Fruit fly (Drosophila melanogaster) whole organism, prepupa: ENCODE measurements around the gene CG13042.

Source experiments
- Blimp-1 ChIP-seq: fragments of 200-800 bp; sonication (Bioruptor generic); optimal IDR thresholded peaks from 3 replicates; lab custom pipeline; 2017; ENCODE audit warnings: missing biosample characterization, missing genetic modification characterization, mild to moderate bottlenecking, moderate library complexity, missing genetic modification reagents
- CG10631 ChIP-seq: fragments of 200-800 bp; sonication (Bioruptor generic); optimal IDR thresholded peaks from 2 replicates; lab custom pipeline; 2016; ENCODE audit warnings: missing biosample characterization, missing genetic modification characterization
- CG10669 ChIP-seq: fragments of 200-800 bp; sonication (Bioruptor generic); optimal IDR thresholded peaks from 3 replicates; lab custom pipeline; 2018; ENCODE audit warnings: missing biosample characterization, mild to moderate bottlenecking, missing genetic modification characterization, moderate library complexity
- CG11294 ChIP-seq: fragments of 200-800 bp; sonication (Bioruptor generic); IDR thresholded peaks from 2 replicates; pipeline ENCODE4 v1.3.6; 2022; ENCODE audit warnings: missing biosample characterization, missing genetic modification characterization
- CG11762 ChIP-seq: fragments of 200-800 bp; sonication (Bioruptor generic); optimal IDR thresholded peaks from 3 replicates; lab custom pipeline; 2016; ENCODE audit warnings: missing biosample characterization, missing genetic modification characterization; ENCODE audit not compliant: insufficient read depth
- CG11902 ChIP-seq: fragments of 200-800 bp; sonication (Bioruptor generic); optimal IDR thresholded peaks from 3 replicates; lab custom pipeline; 2016; ENCODE audit warnings: missing biosample characterization, missing genetic modification characterization
- CG15336 ChIP-seq: fragments of 200-800 bp; sonication (Bioruptor generic); IDR thresholded peaks from 2 replicates; pipeline ENCODE4 v1.3.6; 2022; ENCODE audit warnings: missing biosample characterization, missing genetic modification characterization
- CG3032 ChIP-seq: fragments of 200-800 bp; optimal IDR thresholded peaks from 2 replicates; lab custom pipeline; 2019; ENCODE audit warnings: missing biosample characterization, mild to moderate bottlenecking, missing genetic modification characterization, moderate library complexity
- CG31627 ChIP-seq: fragments of 200-800 bp; sonication (Bioruptor generic); optimal IDR thresholded peaks from 3 replicates; lab custom pipeline; 2016; ENCODE audit warnings: missing biosample characterization, missing genetic modification characterization
- CG32006 ChIP-seq: fragments of 200-800 bp; sonication (Bioruptor generic); optimal IDR thresholded peaks from 3 replicates; lab custom pipeline; 2017; ENCODE audit warnings: missing biosample characterization, mild to moderate bottlenecking, missing genetic modification characterization
- CG4318 ChIP-seq: fragments of 200-800 bp; sonication (Bioruptor generic); optimal IDR thresholded peaks from 3 replicates; lab custom pipeline; 2017; ENCODE audit warnings: missing biosample characterization, mild to moderate bottlenecking, missing genetic modification characterization
- CG6276 ChIP-seq: fragments of 200-800 bp; sonication (Bioruptor generic); optimal IDR thresholded peaks from 2 replicates; lab custom pipeline; 2017; ENCODE audit warnings: missing biosample characterization, mild to moderate bottlenecking, missing genetic modification characterization
- CG6792 ChIP-seq: fragments of 200-800 bp; sonication (Bioruptor generic); optimal IDR thresholded peaks from 3 replicates; lab custom pipeline; 2016; ENCODE audit warnings: missing biosample characterization, missing genetic modification characterization
- CG6854 ChIP-seq: fragments of 200-800 bp; sonication (Bioruptor generic); optimal IDR thresholded peaks from 2 replicates; lab custom pipeline; 2017; ENCODE audit warnings: missing biosample characterization, mild to moderate bottlenecking, missing genetic modification characterization
- CG8119 ChIP-seq: fragments of 200-800 bp; sonication (Bioruptor generic); IDR thresholded peaks from 3 replicates; pipeline ENCODE4 v1.3.6; 2022; ENCODE audit warnings: missing biosample characterization, missing genetic modification characterization
- CG9139 ChIP-seq: fragments of 200-800 bp; sonication (Bioruptor generic); optimal IDR thresholded peaks from 3 replicates; lab custom pipeline; 2017; ENCODE audit warnings: missing biosample characterization, mild to moderate bottlenecking, missing genetic modification characterization
- Eip78C ChIP-seq: fragments of 200-800 bp; sonication (Bioruptor generic); peaks from one replicate; lab custom pipeline; 2016; ENCODE audit warnings: missing biosample characterization, missing genetic modification characterization
- Eip93F ChIP-seq: fragments of 200-800 bp; sonication (Bioruptor generic); optimal IDR thresholded peaks from 2 replicates; lab custom pipeline; 2016; ENCODE audit warnings: missing biosample characterization, mild to moderate bottlenecking, missing genetic modification characterization
- Gug ChIP-seq: fragments of 200-800 bp; sonication (Bioruptor generic); IDR thresholded peaks from 2 replicates; pipeline ENCODE4 v1.3.6; 2022; ENCODE audit warnings: missing biosample characterization, missing genetic modification characterization
- Hr38 ChIP-seq: sonication (Bioruptor generic); optimal IDR thresholded peaks from 2 replicates; lab custom pipeline; 2016; ENCODE audit warnings: missing biosample characterization, missing genetic modification characterization
- Hr39 ChIP-seq: fragments of 200-800 bp; sonication (Bioruptor generic); optimal IDR thresholded peaks from 2 replicates; lab custom pipeline; 2016; ENCODE audit warnings: missing biosample characterization, missing genetic modification characterization
- Met ChIP-seq: fragments of 200-800 bp; sonication (Bioruptor generic); optimal IDR thresholded peaks from 3 replicates; lab custom pipeline; 2016; ENCODE audit warnings: missing biosample characterization, missing genetic modification characterization
- OdsH ChIP-seq: fragments of 200-800 bp; sonication (Bioruptor generic); optimal IDR thresholded peaks from 3 replicates; lab custom pipeline; 2016; ENCODE audit warnings: missing biosample characterization, missing genetic modification characterization
- Smox ChIP-seq: fragments of 200-800 bp; sonication (Bioruptor generic); optimal IDR thresholded peaks from 3 replicates; lab custom pipeline; 2016; ENCODE audit warnings: missing biosample characterization, missing genetic modification characterization
- Sox15 ChIP-seq: fragments of 200-800 bp; sonication (Bioruptor generic); optimal IDR thresholded peaks from 3 replicates; lab custom pipeline; 2016; ENCODE audit warnings: missing biosample characterization, missing genetic modification characterization
- achi ChIP-seq: fragments of 200-800 bp; sonication (Bioruptor generic); optimal IDR thresholded peaks from 3 replicates; lab custom pipeline; 2016; ENCODE audit warnings: missing biosample characterization, missing genetic modification characterization
- acj6 ChIP-seq: fragments of 200-800 bp; sonication (Bioruptor generic); optimal IDR thresholded peaks from 3 replicates; lab custom pipeline; 2016; ENCODE audit warnings: missing biosample characterization, missing genetic modification characterization
- cyc ChIP-seq: fragments of 200-800 bp; sonication (Bioruptor generic); optimal IDR thresholded peaks from 3 replicates; lab custom pipeline; 2016; ENCODE audit warnings: missing biosample characterization, missing genetic modification characterization
- eg ChIP-seq: fragments of 200-800 bp; sonication (Bioruptor generic); IDR thresholded peaks from 3 replicates; pipeline ENCODE4 v1.3.6; 2022; ENCODE audit warnings: missing biosample characterization, missing genetic modification characterization
- esn ChIP-seq: fragments of 200-800 bp; sonication (Bioruptor generic); optimal IDR thresholded peaks from 2 replicates; lab custom pipeline; 2016; ENCODE audit warnings: missing biosample characterization, mild to moderate bottlenecking, missing genetic modification characterization, moderate library complexity
- fd59A ChIP-seq: fragments of 200-800 bp; sonication (Bioruptor generic); optimal IDR thresholded peaks from 2 replicates; lab custom pipeline; 2017; ENCODE audit warnings: missing biosample characterization, mild to moderate bottlenecking, missing genetic modification characterization, missing genetic modification reagents
- fd85E ChIP-seq: fragments of 200-800 bp; sonication (Bioruptor generic); optimal IDR thresholded peaks from 3 replicates; lab custom pipeline; 2016; ENCODE audit warnings: missing biosample characterization, missing genetic modification characterization
- net ChIP-seq: fragments of 200-800 bp; sonication (Bioruptor generic); optimal IDR thresholded peaks from 3 replicates; lab custom pipeline; 2016; ENCODE audit warnings: missing biosample characterization, missing genetic modification characterization
- pdm3 ChIP-seq: fragments of 200-800 bp; sonication (Bioruptor generic); optimal IDR thresholded peaks from 3 replicates; lab custom pipeline; 2016; ENCODE audit warnings: missing biosample characterization, missing genetic modification characterization
- ss ChIP-seq, 2 experiments: fragments of 200-800 bp; sonication (Bioruptor generic); optimal IDR thresholded peaks; 2 replicates in 1 of 2; 3 replicates in 1 of 2; lab custom pipeline; 2017 to 2018; ENCODE audit warnings: mild to moderate bottlenecking in 2 of 2, missing biosample characterization in 2 of 2, missing genetic modification characterization in 2 of 2, moderate library complexity in 1 of 2
- svp ChIP-seq: fragments of 200-800 bp; sonication (Bioruptor generic); peaks from one replicate; lab custom pipeline; 2016; ENCODE audit warnings: missing biosample characterization, missing genetic modification characterization
- vri ChIP-seq: fragments of 200-800 bp; sonication (Bioruptor generic); optimal IDR thresholded peaks from 3 replicates; lab custom pipeline; 2016; ENCODE audit warnings: missing biosample characterization, mild to moderate bottlenecking, missing genetic modification characterization

The CG13042 gene

DNA sequence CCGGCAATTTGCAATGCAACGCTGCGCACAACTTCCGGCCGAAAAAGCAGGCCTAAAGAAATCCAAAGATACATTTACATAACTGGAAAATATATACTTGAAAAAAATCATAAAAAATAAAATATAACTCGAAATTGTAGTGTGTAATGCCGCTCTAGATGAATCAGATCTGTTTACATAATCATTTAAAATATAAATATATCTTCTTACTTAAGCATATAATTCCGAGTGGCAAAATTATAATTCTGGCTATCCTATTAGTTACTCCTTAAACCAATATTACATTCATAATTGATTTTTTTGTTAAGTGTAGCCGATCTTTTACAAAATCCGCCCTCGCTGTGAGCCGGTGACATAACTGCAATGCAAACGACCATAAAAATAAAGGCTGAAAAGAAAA is 31.2 kb upstream of the CG13042 start (continued):
- no peak for TF ChIP-seq Eip93F
- no peak for TF ChIP-seq ss (GFP tag; optimal IDR thresholded peaks at IDR 0.05; lab: Kevin White, UChicago)
- TF ChIP-seq svp (GFP tag; lab: Kevin White, UChicago) = no peak
- TF ChIP-seq Sox15 = no peak
- TF ChIP-seq cyc (GFP tag; lab: Kevin White, UChicago) = no peak
- no peak for TF ChIP-seq pdm3 (GFP tag; lab: Kevin White, UChicago)
- no peak for TF ChIP-seq CG10631 (GFP tag; lab: Kevin White, UChicago)
- no peak for TF ChIP-seq vri
- TF ChIP-seq fd85E (GFP tag; lab: Kevin White, UChicago) = no peak
- no peak for TF ChIP-seq achi (GFP tag; lab: Kevin White, UChicago)
- TF ChIP-seq, all 60 proteins: peak for 9

DNA sequence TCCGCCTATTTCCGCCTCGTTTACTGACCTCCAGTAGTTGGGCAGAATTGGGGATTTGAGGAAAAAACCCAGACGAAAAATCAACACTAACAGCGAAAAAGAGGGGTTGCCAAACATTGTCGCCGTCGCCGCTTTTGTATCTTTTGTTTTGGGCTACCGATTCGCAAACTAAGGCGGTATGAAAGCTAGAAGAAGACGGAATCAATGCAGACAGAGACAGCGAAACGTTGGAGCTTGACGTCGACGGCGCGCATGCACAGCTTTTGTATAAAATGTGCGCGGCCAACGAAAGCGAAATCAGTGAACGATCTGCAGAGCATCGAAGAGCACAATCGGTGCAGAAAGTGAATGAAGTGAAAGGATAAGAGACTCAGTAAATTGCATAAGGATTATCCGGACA is 30.4 kb upstream of the CG13042 start, which contains the start of gene CG4998:
TSS of gene CG4998 (plus strand) at position 301 of the 400 bp plus-strand sequence.
- no peak for TF ChIP-seq CG9139 (GFP tag; lab: Kevin White, UChicago)
- TF ChIP-seq CG11902 (GFP tag; lab: Kevin White, UChicago) = no peak
- no peak for TF ChIP-seq Hr39
- no peak for TF ChIP-seq CG11294 (GFP tag; lab: Robert Waterston, UW)
- peak; percentile 75 for TF ChIP-seq Blimp-1 (GFP tag; lab: Kevin White, UChicago)
- TF ChIP-seq Smox (GFP tag; lab: Kevin White, UChicago) = no peak
- TF ChIP-seq fd59A (GFP tag; lab: Kevin White, UChicago) = no peak

DNA sequence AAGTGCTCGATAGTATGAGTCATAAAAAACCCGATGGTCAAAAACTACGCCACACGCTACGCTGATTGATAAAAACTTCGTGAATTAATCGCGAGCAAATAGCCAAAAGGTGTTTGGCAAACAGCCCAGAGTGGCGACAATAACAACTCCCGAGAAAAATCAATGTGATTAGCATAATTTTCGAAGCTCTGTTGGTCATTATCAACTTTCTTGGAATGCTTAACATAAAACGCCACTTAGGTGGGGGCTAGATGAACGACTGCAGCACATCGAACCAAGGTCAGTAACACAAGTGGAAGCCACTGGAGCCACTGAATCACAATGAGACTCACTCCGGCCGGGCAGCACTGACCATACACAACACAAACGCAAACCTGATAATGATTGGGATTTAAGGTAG is 29.5 kb upstream of the CG13042 start:
- no peak for TF ChIP-seq acj6 (GFP tag; lab: Kevin White, UChicago)
- TF ChIP-seq Blimp-1 (GFP tag; lab: Kevin White, UChicago) = no peak
- TF ChIP-seq Smox (GFP tag; lab: Kevin White, UChicago) = no peak
- TF ChIP-seq achi (GFP tag; lab: Kevin White, UChicago) = no peak
- TF ChIP-seq, all 60 proteins: peak for 0

DNA sequence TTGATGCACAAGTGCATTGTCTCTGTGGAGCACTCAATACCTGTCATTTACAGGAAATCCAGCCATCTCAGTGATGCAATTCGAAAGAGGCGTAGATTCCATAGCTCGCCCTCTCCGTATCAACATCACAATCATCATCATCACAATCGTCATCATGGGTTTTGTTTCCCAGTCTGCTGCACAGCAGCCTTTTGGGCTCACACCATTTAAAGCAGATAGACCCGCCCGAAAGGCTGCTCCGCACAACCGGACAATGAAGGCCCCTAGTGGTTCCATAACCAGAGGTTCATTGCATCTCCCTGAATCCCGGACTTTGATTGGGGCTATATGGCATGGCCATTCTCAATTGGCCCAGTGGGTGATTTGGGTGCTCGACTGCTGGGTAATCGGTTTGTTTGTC is 26.6 kb upstream of the CG13042 start:
- 0 out of 3 replicates have a peak, but pooled peaks have one; percentile 32 for TF ChIP-seq eg (GFP tag; lab: Robert Waterston, UW)
- no peak for TF ChIP-seq Met (GFP tag; lab: Kevin White, UChicago)
- peak; percentile 41 for TF ChIP-seq Eip78C (GFP tag; lab: Kevin White, UChicago)
- no peak for TF ChIP-seq CG6792 (GFP tag; lab: Kevin White, UChicago)
- TF ChIP-seq CG10669 (GFP tag; lab: Kevin White, UChicago) = no peak

dm6 chr3L:16333013-16333412 is 24.7 kb upstream of the CG13042 start, which contains the start of gene CG13056:
TSS of gene CG13056 (plus strand) at chr3L:16333313.
- TF ChIP-seq fd85E (GFP tag; lab: Kevin White, UChicago) = no peak
- TF ChIP-seq CG31627 = no peak
- no peak for TF ChIP-seq CG8119
- no peak for TF ChIP-seq CG6854
- TF ChIP-seq CG32006 = no peak
- no peak for TF ChIP-seq CG3032 (tag; lab: Kevin White, UChicago)
- TF ChIP-seq CG9139 (GFP tag; lab: Kevin White, UChicago) = no peak
- no peak for TF ChIP-seq net
- no peak for TF ChIP-seq eg (GFP tag; lab: Robert Waterston, UW)
- TF ChIP-seq Hr38 = no peak
- TF ChIP-seq Gug = no peak
- TF ChIP-seq CG11762 (GFP tag; lab: Kevin White, UChicago) = no peak
- no peak for TF ChIP-seq ss (GFP tag; optimal IDR thresholded peaks at IDR 0.05; lab: Kevin White, UChicago)
- TF ChIP-seq CG6276 (GFP tag; lab: Kevin White, UChicago) = no peak
- TF ChIP-seq esn (GFP tag; lab: Kevin White, UChicago) = no peak
- no peak for TF ChIP-seq CG11902 (GFP tag; lab: Kevin White, UChicago)
- TF ChIP-seq CG15336 (GFP tag; lab: Robert Waterston, UW) = no peak
- no peak for TF ChIP-seq CG4318 (GFP tag; lab: Kevin White, UChicago)
- no peak for TF ChIP-seq OdsH (GFP tag; lab: Kevin White, UChicago)
